Worm (Caenorhabditis elegans) whole organism, L4 larva: ENCODE results near the gene Y57A10C.1.

ENCODE experiments used
- F49E8.2 ChIP-seq: sonication (generic microtip); optimal IDR thresholded peaks from 2 replicates; lab custom pipeline; 2016; ENCODE audit warnings: missing compliant biosample characterization, mild to moderate bottlenecking, missing genetic modification characterization, borderline replicate concordance
- ZK546.5 ChIP-seq, 2 experiments: sonication (generic microtip); optimal IDR thresholded peaks; 2 replicates each; lab custom pipeline; 2017; ENCODE audit warnings: missing biosample characterization in 2 of 2, missing genetic modification characterization in 2 of 2
- nhr-237 ChIP-seq: sonication (generic microtip); optimal IDR thresholded peaks from 2 replicates; lab custom pipeline; 2017; ENCODE audit warnings: missing biosample characterization, missing genetic modification characterization
- nhr-25 ChIP-seq: sonication (generic microtip); optimal IDR thresholded peaks from 2 replicates; lab custom pipeline; 2017; ENCODE audit warnings: missing genetic modification characterization, mild to moderate bottlenecking, missing compliant biosample characterization, antibody characterized with exemption, moderate library complexity, borderline replicate concordance; ENCODE audit not compliant: insufficient read depth
- nhr-41 ChIP-seq: fragments of 200-800 bp; sonication (Bioruptor generic); IDR thresholded peaks from 2 replicates; pipeline ENCODE4 v1.3.6; 2022; ENCODE audit warnings: missing genetic modification reagents, missing genetic modification characterization, missing compliant biosample characterization
- set-16 ChIP-seq: fragments of 200-800 bp; sonication (Bioruptor generic); IDR thresholded peaks from 2 replicates; pipeline ENCODE4 v1.3.6; 2022; ENCODE audit warnings: missing genetic modification reagents, missing genetic modification characterization, missing compliant biosample characterization
- ztf-11 ChIP-seq: fragments of 150-350 bp; optimal IDR thresholded peaks from 2 replicates; lab custom pipeline; 2014; ENCODE audit warnings: missing biosample characterization, missing genetic modification characterization

- TF ChIP-seq nhr-25 (tag; lab: Kevin White, UChicago) (no peak), ztf-11 (tag; lab: Kevin White, UChicago) (no peak), F49E8.2 (tag; lab: Kevin White, UChicago) (no peak), ZK546.5 (tag; optimal IDR thresholded peaks at IDR 0.05; lab: Kevin White, UChicago) (no peak), set-16 (GFP tag; lab: Robert Waterston, UW) (no peak), nhr-41 (GFP tag; lab: Robert Waterston, UW) (no peak), nhr-237 (tag; lab: Kevin White, UChicago) (no peak)
Measured at ce11 chrII:12387487-12387886, 24.8 kb downstream of the Y57A10C.1 start.
